Worm (Caenorhabditis elegans) whole organism, L4 larva: ENCODE data around the gene T24C12.1.

Experiments
- F10B5.3 ChIP-seq: sonication (generic microtip); optimal IDR thresholded peaks from 2 replicates; lab custom pipeline; 2016; ENCODE audit warnings: mild to moderate bottlenecking, missing genetic modification characterization, missing compliant biosample characterization
- F44E2.7 ChIP-seq: fragments of 200-800 bp; sonication (Bioruptor generic); IDR thresholded peaks from 2 replicates; pipeline ENCODE4 v2.1.2; 2022; ENCODE audit warnings: missing genetic modification characterization, missing compliant biosample characterization
- T26A8.4 ChIP-seq: fragments of 200-800 bp; sonication (Bioruptor generic); IDR thresholded peaks from 2 replicates; pipeline ENCODE4 v1.3.6; 2022; ENCODE audit warnings: missing genetic modification characterization, missing compliant biosample characterization
- Y48G9A.11 ChIP-seq: fragments of 200-800 bp; sonication (Bioruptor generic); IDR thresholded peaks from 2 replicates; pipeline ENCODE4 v1.3.6; 2022; ENCODE audit warnings: missing genetic modification reagents, missing genetic modification characterization, missing compliant biosample characterization
- Y5F2A.4 ChIP-seq: fragments of 200-800 bp; sonication (Bioruptor generic); optimal IDR thresholded peaks from 2 replicates; lab custom pipeline; 2018; ENCODE audit warnings: mild to moderate bottlenecking, missing genetic modification characterization, missing compliant biosample characterization
- ZK546.5 ChIP-seq, 2 experiments: sonication (generic microtip); optimal IDR thresholded peaks; 2 replicates each; lab custom pipeline; 2017; ENCODE audit warnings: missing biosample characterization in 2 of 2, missing genetic modification characterization in 2 of 2
- aly-2 ChIP-seq: sonication (generic microtip); optimal IDR thresholded peaks from 2 replicates; lab custom pipeline; 2018; ENCODE audit warnings: missing biosample characterization, missing genetic modification characterization
- ama-1 ChIP-seq: fragments of 150-350 bp; optimal IDR thresholded peaks from 2 replicates; lab custom pipeline; 2014; ENCODE audit warnings: inconsistent platforms, mixed read lengths
- arid-1 ChIP-seq: fragments of 200-800 bp; sonication (Bioruptor generic); conservative IDR thresholded peaks from 2 replicates; pipeline ENCODE4 v1.3.6; 2022; ENCODE audit warnings: missing genetic modification reagents, missing genetic modification characterization, missing compliant biosample characterization
- attf-4 ChIP-seq: sonication (generic microtip); optimal IDR thresholded peaks from 3 replicates; lab custom pipeline; 2017; ENCODE audit warnings: missing biosample characterization, missing genetic modification characterization
- daf-16 ChIP-seq, 3 experiments: sonication (generic microtip); optimal IDR thresholded peaks; 2 replicates each; lab custom pipeline; 2016 to 2017; ENCODE audit warnings: missing genetic modification characterization in 3 of 3, missing genetic modification reagents in 3 of 3, mild to moderate bottlenecking in 2 of 3, missing compliant biosample characterization in 2 of 3, missing biosample characterization in 1 of 3, moderate library complexity in 1 of 3
- dmd-6 ChIP-seq: fragments of 200-800 bp; sonication (Bioruptor generic); IDR thresholded peaks from 2 replicates; pipeline ENCODE4 v1.3.6; 2022; ENCODE audit warnings: missing genetic modification reagents, missing genetic modification characterization, missing compliant biosample characterization
- dmd-8 ChIP-seq: fragments of 200-800 bp; sonication (Bioruptor generic); IDR thresholded peaks from 2 replicates; pipeline ENCODE4 v1.3.6; 2022; ENCODE audit warnings: missing genetic modification characterization, missing compliant biosample characterization
- dpl-1 ChIP-seq: fragments of 150-350 bp; optimal IDR thresholded peaks from 2 replicates; lab custom pipeline; 2014; ENCODE audit warnings: missing biosample characterization, missing genetic modification reagents, missing genetic modification characterization
- dve-1 ChIP-seq: sonication (generic microtip); optimal IDR thresholded peaks from 2 replicates; lab custom pipeline; 2017; ENCODE audit warnings: antibody characterized with exemption, mild to moderate bottlenecking, missing genetic modification characterization, missing compliant biosample characterization; ENCODE audit not compliant: insufficient read depth
- fkh-10 ChIP-seq: fragments of 150-350 bp; optimal IDR thresholded peaks from 2 replicates; lab custom pipeline; 2014; ENCODE audit warnings: missing biosample characterization, missing genetic modification reagents, missing genetic modification characterization
- hlh-11 ChIP-seq: fragments of 200-800 bp; sonication (Bioruptor generic); optimal IDR thresholded peaks from 2 replicates; lab custom pipeline; 2018; ENCODE audit warnings: mild to moderate bottlenecking, missing genetic modification characterization, missing compliant biosample characterization
- hlh-30 ChIP-seq: sonication (generic microtip); optimal IDR thresholded peaks from 2 replicates; lab custom pipeline; 2017; ENCODE audit warnings: antibody characterized with exemption, mild to moderate bottlenecking, missing genetic modification characterization, missing compliant biosample characterization; ENCODE audit not compliant: insufficient read depth
- hmg-1.1 ChIP-seq: fragments of 200-800 bp; sonication (Bioruptor generic); IDR thresholded peaks from 2 replicates; pipeline ENCODE4 v1.3.6; 2022; ENCODE audit warnings: missing genetic modification reagents, missing genetic modification characterization, missing compliant biosample characterization
- jun-1 ChIP-seq: fragments of 150-350 bp; optimal IDR thresholded peaks from 2 replicates; lab custom pipeline; 2014; ENCODE audit warnings: missing biosample characterization, missing genetic modification reagents, missing genetic modification characterization
- lin-1 ChIP-seq: fragments of 200-800 bp; sonication (Bioruptor generic); IDR thresholded peaks from 2 replicates; pipeline ENCODE4 v1.3.6; 2022; ENCODE audit warnings: missing genetic modification reagents, missing genetic modification characterization, missing compliant biosample characterization
- lin-29 ChIP-seq: fragments of 200-800 bp; sonication (Bioruptor generic); IDR thresholded peaks from 2 replicates; pipeline ENCODE4 v1.3.6; 2022; ENCODE audit warnings: missing genetic modification reagents, missing genetic modification characterization, missing compliant biosample characterization
- lin-38 ChIP-seq: fragments of 200-800 bp; sonication (Bioruptor generic); IDR thresholded peaks from 2 replicates; pipeline ENCODE4 v1.3.6; 2022; ENCODE audit warnings: missing genetic modification reagents, missing genetic modification characterization, missing compliant biosample characterization
- lin-39 ChIP-seq: fragments of 150-350 bp; optimal IDR thresholded peaks from 2 replicates; lab custom pipeline; 2014; ENCODE audit warnings: missing biosample characterization, missing genetic modification reagents, missing genetic modification characterization
- lsy-2 ChIP-seq, 2 experiments: fragments of 150-350 bp in 1 of 2; sonication (generic microtip) in 1 of 2; optimal IDR thresholded peaks; 2 replicates each; lab custom pipeline; 2014 to 2017; ENCODE audit warnings: missing biosample characterization in 2 of 2, missing genetic modification characterization in 2 of 2
- madf-5 ChIP-seq, 2 experiments: fragments of 200-800 bp; sonication (Bioruptor generic); IDR thresholded peaks; 2 replicates each; pipeline ENCODE4 v1.3.6; 2022; ENCODE audit warnings: missing compliant biosample characterization in 2 of 2, missing genetic modification characterization in 2 of 2
- madf-9 ChIP-seq: fragments of 200-800 bp; sonication (Bioruptor generic); conservative IDR thresholded peaks from 2 replicates; pipeline ENCODE4 v1.3.6; 2022; ENCODE audit warnings: missing genetic modification reagents, missing genetic modification characterization, missing compliant biosample characterization
- mdl-1 ChIP-seq, 2 experiments: fragments of 150-350 bp in 1 of 2; sonication (generic microtip) in 1 of 2; optimal IDR thresholded peaks; 2 replicates each; lab custom pipeline; 2014 to 2017; ENCODE audit warnings: missing biosample characterization in 2 of 2, missing genetic modification characterization in 2 of 2
- mdt-29 ChIP-seq: fragments of 200-800 bp; sonication (Bioruptor generic); IDR thresholded peaks from 2 replicates; pipeline ENCODE4 v1.3.6; 2022; ENCODE audit warnings: missing genetic modification reagents, missing genetic modification characterization, missing compliant biosample characterization
- mep-1 ChIP-seq: fragments of 150-350 bp; sonication (generic microtip); optimal IDR thresholded peaks from 3 replicates; lab custom pipeline; 2014; ENCODE audit warnings: missing biosample characterization, missing genetic modification characterization
- mes-2 ChIP-seq: sonication (generic microtip); optimal IDR thresholded peaks from 2 replicates; lab custom pipeline; 2016; ENCODE audit warnings: missing genotype, mild to moderate bottlenecking, missing genetic modification characterization, missing compliant biosample characterization; ENCODE audit not compliant: poor library complexity, severe bottlenecking
- mxl-3 ChIP-seq: fragments of 200-800 bp; sonication (Bioruptor generic); optimal IDR thresholded peaks from 2 replicates; lab custom pipeline; 2018; ENCODE audit warnings: mild to moderate bottlenecking, missing genetic modification characterization, missing compliant biosample characterization
- nhr-10 ChIP-seq: fragments of 150-350 bp; optimal IDR thresholded peaks from 2 replicates; lab custom pipeline; 2014; ENCODE audit warnings: missing biosample characterization, missing genetic modification characterization
- nhr-102 ChIP-seq: sonication (generic microtip); optimal IDR thresholded peaks from 2 replicates; lab custom pipeline; 2016; ENCODE audit warnings: mild to moderate bottlenecking, missing genetic modification characterization, moderate library complexity, missing compliant biosample characterization
- nhr-25 ChIP-seq: sonication (generic microtip); optimal IDR thresholded peaks from 2 replicates; lab custom pipeline; 2017; ENCODE audit warnings: missing genetic modification characterization, mild to moderate bottlenecking, missing compliant biosample characterization, antibody characterized with exemption, moderate library complexity, borderline replicate concordance; ENCODE audit not compliant: insufficient read depth
- nhr-28 ChIP-seq: fragments of 150-350 bp; optimal IDR thresholded peaks from 2 replicates; lab custom pipeline; 2014; ENCODE audit warnings: missing biosample characterization, missing genetic modification characterization
- nhr-42 ChIP-seq: fragments of 200-800 bp; sonication (Bioruptor generic); IDR thresholded peaks from 2 replicates; pipeline ENCODE4 v1.3.6; 2022; ENCODE audit warnings: missing genetic modification characterization, missing compliant biosample characterization
- nhr-48 ChIP-seq: sonication (generic microtip); optimal IDR thresholded peaks from 2 replicates; lab custom pipeline; 2016; ENCODE audit warnings: mild to moderate bottlenecking, missing genetic modification characterization, missing compliant biosample characterization
- nhr-76 ChIP-seq: fragments of 150-350 bp; optimal IDR thresholded peaks from 2 replicates; lab custom pipeline; 2014; ENCODE audit warnings: missing biosample characterization, missing genetic modification characterization
- pha-4 ChIP-seq, 2 experiments: fragments of 150-350 bp in 1 of 2; fragments of 200-800 bp in 1 of 2; sonication (Bioruptor generic) in 1 of 2; IDR thresholded peaks in 1 of 2; optimal IDR thresholded peaks in 1 of 2; 2 replicates each; pipeline versions ENCODE4 v1.3.6 to Lab custom; 2014 to 2022; ENCODE audit warnings: missing genetic modification characterization in 2 of 2, missing genetic modification reagents in 2 of 2, missing biosample characterization in 1 of 2, missing compliant biosample characterization in 1 of 2
- rbr-2 ChIP-seq: sonication (generic microtip); optimal IDR thresholded peaks from 2 replicates; lab custom pipeline; 2016; ENCODE audit warnings: missing genotype, missing genetic modification characterization, missing compliant biosample characterization
- saeg-2 ChIP-seq: fragments of 200-800 bp; sonication (Bioruptor generic); IDR thresholded peaks from 2 replicates; pipeline ENCODE4 v1.3.6; 2022; ENCODE audit warnings: missing genetic modification reagents, missing genetic modification characterization, missing compliant biosample characterization
- snpc-1.2 ChIP-seq: fragments of 200-800 bp; sonication (Bioruptor generic); IDR thresholded peaks from 2 replicates; pipeline ENCODE4 v1.3.6; 2022; ENCODE audit warnings: missing genetic modification reagents, missing genetic modification characterization, missing compliant biosample characterization
- spr-1 ChIP-seq: sonication (generic microtip); optimal IDR thresholded peaks from 2 replicates; lab custom pipeline; 2016; ENCODE audit warnings: mild to moderate bottlenecking, missing genetic modification characterization, missing compliant biosample characterization
- unc-62 ChIP-seq, 3 experiments: fragments of 150-350 bp in 1 of 3; sonication (generic microtip); optimal IDR thresholded peaks in 2 of 3; peaks in 1 of 3; 1 replicate in 1 of 3; 2 replicates in 2 of 3; lab custom pipeline; 2014 to 2017; ENCODE audit warnings: missing biosample characterization in 3 of 3, missing genetic modification characterization in 3 of 3, missing genetic modification reagents in 3 of 3, missing genotype in 1 of 3
- vab-7 ChIP-seq: fragments of 200-800 bp; sonication (Bioruptor generic); IDR thresholded peaks from 2 replicates; pipeline ENCODE4 v1.3.6; 2022; ENCODE audit warnings: missing genetic modification reagents, missing genetic modification characterization, missing compliant biosample characterization
- zag-1 ChIP-seq: fragments of 150-350 bp; optimal IDR thresholded peaks from 2 replicates; lab custom pipeline; 2014; ENCODE audit warnings: missing biosample characterization, missing genetic modification characterization
- zip-2 ChIP-seq: fragments of 150-350 bp; optimal IDR thresholded peaks from 2 replicates; lab custom pipeline; 2014; ENCODE audit warnings: missing biosample characterization, missing genetic modification characterization

The T24C12.1 gene

DNA sequence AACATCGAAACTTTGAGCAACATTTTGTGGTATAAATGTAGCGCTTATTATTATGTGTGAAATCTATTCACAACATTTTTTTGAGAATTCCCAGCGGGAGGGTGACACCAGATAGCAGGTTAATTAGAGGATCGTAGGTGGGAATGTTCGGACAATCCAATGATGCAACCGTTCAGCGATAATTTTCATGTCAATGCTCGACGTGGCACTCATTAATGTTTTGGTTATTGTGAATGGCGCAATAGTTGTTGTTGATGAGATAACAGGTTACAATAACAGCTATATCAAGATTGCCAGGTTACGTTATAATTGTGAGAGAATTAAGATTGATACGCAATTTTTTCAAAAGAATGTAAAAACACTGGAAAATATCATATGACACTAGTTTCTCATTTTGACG lies 32.1 kb downstream of the T24C12.1 start:
- TF ChIP-seq Y5F2A.4 (GFP tag; lab: Kevin White, UChicago) (no peak), mep-1 (no peak), dmd-8 (GFP tag; lab: Robert Waterston, UW) (no peak)

DNA sequence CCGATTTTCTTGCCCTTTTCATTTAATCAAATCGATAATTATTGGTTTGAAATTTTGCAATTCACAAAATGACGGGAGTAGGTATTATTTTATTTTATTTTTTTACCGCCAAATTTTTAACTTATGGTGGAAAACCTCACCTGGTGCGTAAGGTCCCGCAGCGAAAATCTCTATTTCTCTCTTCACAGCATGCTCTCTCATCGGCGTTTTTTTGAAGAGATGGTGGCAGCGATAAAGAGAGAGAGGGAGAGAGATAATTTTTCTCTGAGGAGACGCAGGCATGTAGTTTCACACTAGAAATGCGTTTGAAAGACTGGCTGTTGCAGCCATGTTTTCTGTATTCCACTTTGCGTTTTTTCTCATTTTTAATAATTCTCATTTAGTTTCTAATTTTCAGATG lies 34.7 kb downstream of the T24C12.1 start, which contains the start of gene T14F9.2:
Gene T14F9.2 (plus strand): TSS at position 396 of the 400 bp plus-strand sequence.
- TF ChIP-seq jun-1 (no peak), pha-4 (GFP tag; IDR thresholded peaks at IDR 0.05; lab: Robert Waterston, UW) (no peak), pha-4 (tag; optimal IDR thresholded peaks at IDR 0.05; lab: Kevin White, UChicago) (no peak), F10B5.3 (tag; lab: Kevin White, UChicago) (no peak), attf-4 (tag; lab: Kevin White, UChicago) (no peak), nhr-48 (no peak), snpc-1.2 (GFP tag; lab: Robert Waterston, UW) (no peak), lsy-2 (tag; optimal IDR thresholded peaks at IDR 0.05; lab: Kevin White, UChicago) (peak in 1 of 2 experiments; percentile 79), zag-1 (no peak), madf-9 (GFP tag; lab: Robert Waterston, UW) (no peak), daf-16 (GFP tag; optimal IDR thresholded peaks at IDR 0.05; lab: Kevin White, UChicago) (no peak), daf-16 (tag; optimal IDR thresholded peaks at IDR 0.05; lab: Kevin White, UChicago) (peak; percentile 52), rbr-2 (tag; lab: Kevin White, UChicago) (peak; percentile 32), lin-29 (GFP tag; lab: Robert Waterston, UW) (no peak), saeg-2 (GFP tag; lab: Robert Waterston, UW) (no peak), dmd-6 (GFP tag; lab: Robert Waterston, UW) (0 out of 2 replicates have a peak, but pooled peaks have one; percentile 9), unc-62 (GFP tag; optimal IDR thresholded peaks at IDR 0.05 in 1 of 2; lab: Kevin White, UChicago) (no peak), unc-62 (tag; optimal IDR thresholded peaks at IDR 0.05; lab: Kevin White, UChicago) (no peak), spr-1 (tag; lab: Kevin White, UChicago) (no peak), mxl-3 (no peak), aly-2 (no peak), nhr-10 (tag; lab: Kevin White, UChicago) (no peak), nhr-28 (tag; lab: Kevin White, UChicago) (peak; percentile 10), ZK546.5 (tag; optimal IDR thresholded peaks at IDR 0.05; lab: Kevin White, UChicago) (no peak), mdt-29 (GFP tag; lab: Robert Waterston, UW) (no peak), mes-2 (tag; lab: Kevin White, UChicago) (peak; percentile 57), T26A8.4 (GFP tag; lab: Robert Waterston, UW) (no peak), nhr-25 (tag; lab: Kevin White, UChicago) (no peak), madf-5 (GFP tag; IDR thresholded peaks at IDR 0.05; lab: Robert Waterston, UW) (no peak), lin-38 (no peak), Y48G9A.11 (GFP tag; lab: Robert Waterston, UW) (no peak), nhr-42 (GFP tag; lab: Robert Waterston, UW) (no peak), vab-7 (no peak), nhr-76 (tag; lab: Kevin White, UChicago) (no peak), mdl-1 (tag; optimal IDR thresholded peaks at IDR 0.05; lab: Kevin White, UChicago) (no peak), F44E2.7 (GFP tag; lab: Robert Waterston, UW) (no peak), hlh-30 (peak; percentile 77), dpl-1 (peak; percentile 33), lin-1 (GFP tag; lab: Robert Waterston, UW) (no peak), hmg-1.1 (no peak; the same call in 1 of the 2 replicates), mep-1 (peak; percentile 64), zip-2 (tag; lab: Kevin White, UChicago) (no peak), arid-1 (GFP tag; lab: Robert Waterston, UW) (no peak), dve-1 (peak; percentile 72), nhr-102 (tag; lab: Kevin White, UChicago) (no peak), lin-39 (tag; lab: Kevin White, UChicago) (no peak), fkh-10 (GFP tag; lab: Kevin White, UChicago) (no peak), hlh-11 (tag; lab: Kevin White, UChicago) (peak; percentile 56), ama-1 (no peak)
